Worm (Caenorhabditis elegans) whole organism, young adult: Measurements from ENCODE around the gene smgl-2.

Experiments used
- B0261.1 ChIP-seq: sonication (generic microtip); optimal IDR thresholded peaks from 2 replicates; lab custom pipeline; 2016; ENCODE audit warnings: mild to moderate bottlenecking, missing genetic modification characterization, moderate library complexity, missing compliant biosample characterization
- C06A6.2 ChIP-seq: fragments of 200-800 bp; sonication (Bioruptor generic); conservative IDR thresholded peaks from 2 replicates; pipeline ENCODE4 v1.3.6; 2022; ENCODE audit warnings: missing genetic modification characterization, missing compliant biosample characterization
- C17E4.6 ChIP-seq: fragments of 200-800 bp; sonication (Bioruptor generic); IDR thresholded peaks from 2 replicates; pipeline ENCODE4 v1.3.6; 2022; ENCODE audit warnings: missing genetic modification reagents, missing genetic modification characterization, missing compliant biosample characterization
- D2030.7 ChIP-seq: fragments of 200-800 bp; sonication (Bioruptor generic); IDR thresholded peaks from 2 replicates; pipeline ENCODE4 v1.3.6; 2022; ENCODE audit warnings: missing genetic modification reagents, missing genetic modification characterization, missing compliant biosample characterization
- F22D6.2 ChIP-seq: sonication (generic microtip); optimal IDR thresholded peaks from 2 replicates; lab custom pipeline; 2016; ENCODE audit warnings: mild to moderate bottlenecking, missing genetic modification characterization, missing compliant biosample characterization
- F33H1.4 ChIP-seq: fragments of 200-800 bp; sonication (Bioruptor generic); IDR thresholded peaks from 2 replicates; pipeline ENCODE4 v1.3.6; 2022; ENCODE audit warnings: missing genetic modification reagents, missing genetic modification characterization, missing compliant biosample characterization
- F55B11.4 ChIP-seq: sonication (generic microtip); optimal IDR thresholded peaks from 2 replicates; lab custom pipeline; 2016; ENCODE audit warnings: missing compliant biosample characterization, missing genetic modification characterization, borderline replicate concordance; ENCODE audit not compliant: insufficient read depth
- Y53F4B.3 ChIP-seq: fragments of 200-800 bp; sonication (Bioruptor generic); IDR thresholded peaks from 2 replicates; pipeline ENCODE4 v1.3.6; 2022; ENCODE audit warnings: missing genetic modification reagents, missing genetic modification characterization, missing compliant biosample characterization
- aptf-3 ChIP-seq: fragments of 200-800 bp; sonication (Bioruptor generic); IDR thresholded peaks from 2 replicates; pipeline ENCODE4 v1.3.6; 2022; ENCODE audit warnings: missing genetic modification characterization, missing compliant biosample characterization
- athp-1 ChIP-seq: sonication (generic microtip); optimal IDR thresholded peaks from 2 replicates; lab custom pipeline; 2017; ENCODE audit warnings: mild to moderate bottlenecking, missing genetic modification characterization, missing compliant biosample characterization
- attf-3 ChIP-seq: fragments of 200-800 bp; sonication (Bioruptor generic); conservative IDR thresholded peaks from 2 replicates; pipeline ENCODE4 v1.3.6; 2022; ENCODE audit warnings: missing genetic modification reagents, missing genetic modification characterization, missing compliant biosample characterization
- bed-1 ChIP-seq: fragments of 200-800 bp; sonication (Bioruptor generic); IDR thresholded peaks from 2 replicates; pipeline ENCODE4 v1.3.6; 2022; ENCODE audit warnings: missing genetic modification reagents, missing genetic modification characterization, missing compliant biosample characterization
- ceh-100 ChIP-seq: fragments of 200-800 bp; sonication (Bioruptor generic); IDR thresholded peaks from 2 replicates; pipeline ENCODE4 v1.3.6; 2022; ENCODE audit warnings: missing genetic modification reagents, missing genetic modification characterization, missing compliant biosample characterization
- ceh-58 ChIP-seq: fragments of 200-800 bp; sonication (Bioruptor generic); IDR thresholded peaks from 2 replicates; pipeline ENCODE4 v1.3.6; 2022; ENCODE audit warnings: missing genetic modification characterization, missing compliant biosample characterization
- ceh-91 ChIP-seq: fragments of 200-800 bp; sonication (Bioruptor generic); IDR thresholded peaks from 2 replicates; pipeline ENCODE4 v1.3.6; 2022; ENCODE audit warnings: missing genetic modification reagents, missing genetic modification characterization, missing compliant biosample characterization
- die-1 ChIP-seq: sonication (generic microtip); optimal IDR thresholded peaks from 2 replicates; lab custom pipeline; 2016; ENCODE audit warnings: missing genotype, mild to moderate bottlenecking, missing genetic modification characterization, missing compliant biosample characterization
- efl-1 ChIP-seq: fragments of 150-350 bp; optimal IDR thresholded peaks from 2 replicates; lab custom pipeline; 2014; ENCODE audit warnings: missing biosample characterization, missing genetic modification reagents, missing genetic modification characterization
- egrh-3 ChIP-seq: fragments of 200-800 bp; sonication (Bioruptor generic); IDR thresholded peaks from 2 replicates; pipeline ENCODE4 v1.3.6; 2022; ENCODE audit warnings: missing genetic modification reagents, missing genetic modification characterization, missing compliant biosample characterization
- ekl-4 ChIP-seq: fragments of 200-800 bp; sonication (Bioruptor generic); IDR thresholded peaks from 2 replicates; pipeline ENCODE4 v1.3.6; 2022; ENCODE audit warnings: missing genetic modification reagents, missing genetic modification characterization, missing compliant biosample characterization
- him-1 ChIP-seq: sonication (generic microtip); optimal IDR thresholded peaks from 2 replicates; lab custom pipeline; 2016; ENCODE audit warnings: missing genotype, missing genetic modification reagents, missing genetic modification characterization, missing compliant biosample characterization
- hlh-26 ChIP-seq: fragments of 200-800 bp; sonication (Bioruptor generic); conservative IDR thresholded peaks from 2 replicates; pipeline ENCODE4 v1.3.6; 2022; ENCODE audit warnings: missing genetic modification reagents, missing genetic modification characterization, missing compliant biosample characterization
- hmg-20 ChIP-seq: fragments of 200-800 bp; sonication (Bioruptor generic); IDR thresholded peaks from 2 replicates; pipeline ENCODE4 v1.3.6; 2022; ENCODE audit warnings: missing genetic modification reagents, missing genetic modification characterization, missing compliant biosample characterization
- lag-1 ChIP-seq: fragments of 200-800 bp; sonication (Bioruptor generic); IDR thresholded peaks from 2 replicates; pipeline ENCODE4 v1.3.6; 2022; ENCODE audit warnings: missing genetic modification reagents, missing genetic modification characterization, missing compliant biosample characterization
- let-526 ChIP-seq: fragments of 200-800 bp; sonication (Bioruptor generic); IDR thresholded peaks from 2 replicates; pipeline ENCODE4 v1.3.6; 2022; ENCODE audit warnings: missing genetic modification reagents, missing genetic modification characterization, missing compliant biosample characterization
- mel-28 ChIP-seq: sonication (generic microtip); optimal IDR thresholded peaks from 2 replicates; lab custom pipeline; 2016; ENCODE audit warnings: borderline replicate concordance, mild to moderate bottlenecking, missing genetic modification characterization, missing compliant biosample characterization
- mxl-1 ChIP-seq: sonication (generic microtip); optimal IDR thresholded peaks from 2 replicates; lab custom pipeline; 2016; ENCODE audit warnings: missing genetic modification characterization, missing compliant biosample characterization
- nhr-120 ChIP-seq: fragments of 200-800 bp; sonication (Bioruptor generic); IDR thresholded peaks from 2 replicates; pipeline ENCODE4 v1.3.6; 2022; ENCODE audit warnings: missing genetic modification characterization, missing compliant biosample characterization
- nhr-90 ChIP-seq: sonication (generic microtip); optimal IDR thresholded peaks from 2 replicates; lab custom pipeline; 2016; ENCODE audit warnings: missing genotype, mild to moderate bottlenecking, missing genetic modification characterization, missing compliant biosample characterization
- rcor-1 ChIP-seq: fragments of 200-800 bp; sonication (Bioruptor generic); IDR thresholded peaks from 2 replicates; pipeline ENCODE4 v1.3.6; 2022; ENCODE audit warnings: missing genetic modification reagents, missing genetic modification characterization, missing compliant biosample characterization
- snpc-1.3 ChIP-seq: sonication (generic microtip); optimal IDR thresholded peaks from 2 replicates; lab custom pipeline; 2017; ENCODE audit warnings: missing genetic modification characterization, mild to moderate bottlenecking, missing compliant biosample characterization, antibody characterized with exemption, moderate library complexity, missing genotype, missing genetic modification reagents; ENCODE audit not compliant: insufficient read depth
- snpc-3.4 ChIP-seq: sonication (generic microtip); optimal IDR thresholded peaks from 2 replicates; lab custom pipeline; 2017; ENCODE audit warnings: missing genetic modification characterization, mild to moderate bottlenecking, missing compliant biosample characterization, antibody characterized with exemption, moderate library complexity, missing genotype, missing genetic modification reagents
- somi-1 ChIP-seq: fragments of 200-800 bp; sonication (Bioruptor generic); optimal IDR thresholded peaks from 2 replicates; lab custom pipeline; 2018; ENCODE audit warnings: mild to moderate bottlenecking, missing genetic modification characterization, missing compliant biosample characterization
- sptf-2 ChIP-seq: fragments of 200-800 bp; sonication (Bioruptor generic); optimal IDR thresholded peaks from 2 replicates; lab custom pipeline; 2018; ENCODE audit warnings: mild to moderate bottlenecking, missing genetic modification characterization, missing compliant biosample characterization
- tbp1 ChIP-seq: fragments of 200-800 bp; sonication (Bioruptor generic); optimal IDR thresholded peaks from 2 replicates; lab custom pipeline; 2018; ENCODE audit warnings: mild to moderate bottlenecking, missing genetic modification characterization, missing compliant biosample characterization
- unc-62 ChIP-seq: fragments of 150-350 bp; optimal IDR thresholded peaks from 2 replicates; lab custom pipeline; 2014; ENCODE audit warnings: missing biosample characterization, missing genetic modification reagents, missing genetic modification characterization
- xnd-1 ChIP-seq: sonication (generic microtip); optimal IDR thresholded peaks from 2 replicates; lab custom pipeline; 2016; ENCODE audit warnings: missing genotype, missing genetic modification reagents, missing genetic modification characterization, missing compliant biosample characterization
- zfh-2 ChIP-seq: fragments of 200-800 bp; sonication (Bioruptor generic); conservative IDR thresholded peaks from 2 replicates; pipeline ENCODE4 v1.3.6; 2022; ENCODE audit warnings: missing genetic modification reagents, missing genetic modification characterization, missing compliant biosample characterization
- ztf-28 ChIP-seq: fragments of 200-800 bp; sonication (Bioruptor generic); IDR thresholded peaks from 2 replicates; pipeline ENCODE4 v1.3.6; 2022; ENCODE audit warnings: missing genetic modification reagents, missing genetic modification characterization, missing compliant biosample characterization
- ztf-6 ChIP-seq: fragments of 200-800 bp; sonication (Bioruptor generic); IDR thresholded peaks from 2 replicates; pipeline ENCODE4 v1.3.6; 2022; ENCODE audit warnings: missing genetic modification reagents, missing genetic modification characterization, missing compliant biosample characterization

smgl-2 gene

ce11 chrIV:3720644-3721043 is 5.3 kb upstream of the smgl-2 start:
- no peak for TF ChIP-seq him-1 (tag; lab: Kevin White, UChicago)

DNA sequence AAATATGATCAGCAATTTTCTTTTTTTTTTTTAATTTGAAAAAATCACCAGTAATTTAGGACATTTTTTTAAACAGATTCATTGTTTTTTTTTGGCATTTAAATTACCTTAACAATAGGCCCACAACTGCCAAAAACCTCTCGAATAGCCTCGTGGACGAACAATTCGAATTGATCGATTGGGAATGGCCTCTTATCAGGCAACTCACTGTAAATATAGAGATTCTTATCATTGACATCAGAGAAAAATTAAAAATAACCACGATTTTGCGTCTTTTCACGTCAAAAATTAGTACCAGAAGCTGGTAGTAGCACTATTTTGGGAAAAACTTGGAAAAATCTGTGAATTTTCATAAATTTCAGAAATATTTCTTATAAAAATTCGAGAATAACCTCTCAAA is 4.0 kb upstream of the smgl-2 start:
- no peak for TF ChIP-seq ekl-4 (GFP tag; lab: Robert Waterston, UW)
- no peak for TF ChIP-seq F55B11.4 (tag; lab: Kevin White, UChicago)
- TF ChIP-seq ztf-28 (GFP tag; lab: Robert Waterston, UW), result no peak
- TF ChIP-seq efl-1 (GFP tag; lab: Kevin White, UChicago), result no peak
- no peak for TF ChIP-seq let-526 (GFP tag; lab: Robert Waterston, UW)
- no peak for TF ChIP-seq ceh-91 (GFP tag; lab: Robert Waterston, UW)
- no peak for TF ChIP-seq mxl-1
- no peak for TF ChIP-seq die-1
- TF ChIP-seq B0261.1 (tag; lab: Kevin White, UChicago), result no peak
- TF ChIP-seq F22D6.2 (tag; lab: Kevin White, UChicago), result no peak
- no peak for TF ChIP-seq F33H1.4 (GFP tag; lab: Robert Waterston, UW)
- no peak for TF ChIP-seq attf-3 (GFP tag; lab: Robert Waterston, UW)
- no peak for TF ChIP-seq Y53F4B.3 (GFP tag; lab: Robert Waterston, UW)
- TF ChIP-seq bed-1, result no peak
- no peak for TF ChIP-seq athp-1 (tag; lab: Kevin White, UChicago)
- TF ChIP-seq somi-1 (GFP tag; lab: Kevin White, UChicago), result no peak
- no peak for TF ChIP-seq ceh-100 (GFP tag; lab: Robert Waterston, UW)

- TF ChIP-seq ceh-58 (GFP tag; lab: Robert Waterston, UW), result no peak
- no peak for TF ChIP-seq snpc-3.4 (tag; lab: Kevin White, UChicago)
- no peak for TF ChIP-seq aptf-3
- no peak for TF ChIP-seq lag-1 (GFP tag; lab: Robert Waterston, UW)
- TF ChIP-seq rcor-1 (GFP tag; lab: Robert Waterston, UW), result no peak
- TF ChIP-seq unc-62, result no peak
Observed at ce11 chrIV:3722690-3723089, 3.3 kb upstream of the smgl-2 start, which contains the start of gene Y37E11AM.4. Y37E11AM.4 (minus strand) TSS chrIV:3722790.

ce11 chrIV:3725361-3725760 is 603 bp upstream of the smgl-2 start, which contains the start of gene Y37E11AM.2:
Y37E11AM.2 (minus strand) TSS chrIV:3725461.
- TF ChIP-seq nhr-90 (tag; lab: Kevin White, UChicago) (no peak), tbp1 (no peak), ztf-6 (GFP tag; lab: Robert Waterston, UW) (no peak), zfh-2 (GFP tag; lab: Robert Waterston, UW) (0 out of 2 replicates have a peak, but pooled peaks have one; percentile 17), hmg-20 (GFP tag; lab: Robert Waterston, UW) (no peak), mel-28 (tag; lab: Kevin White, UChicago) (no peak)

ce11 chrIV:3731430-3731829 is 5.5 kb downstream of the smgl-2 start:
- no peak for TF ChIP-seq C06A6.2 (GFP tag; lab: Robert Waterston, UW)
- TF ChIP-seq D2030.7 (GFP tag; lab: Robert Waterston, UW), result no peak
- peak; percentile 20; the same call in 1 of the 2 replicates for TF ChIP-seq egrh-3 (GFP tag; lab: Robert Waterston, UW)
- no peak for TF ChIP-seq C17E4.6
- TF ChIP-seq xnd-1 (tag; lab: Kevin White, UChicago), result no peak
- 0 out of 2 replicates have a peak, but pooled peaks have one; percentile 48 for TF ChIP-seq nhr-120 (GFP tag; lab: Robert Waterston, UW)
- no peak for TF ChIP-seq snpc-1.3 (tag; lab: Kevin White, UChicago)
- TF ChIP-seq mel-28 (tag; lab: Kevin White, UChicago), result no peak
- TF ChIP-seq zfh-2 (GFP tag; lab: Robert Waterston, UW), result peak; percentile 81
- no peak for TF ChIP-seq aptf-3
- TF ChIP-seq hlh-26 (GFP tag; lab: Robert Waterston, UW), result no peak
- TF ChIP-seq sptf-2 (GFP tag; lab: Kevin White, UChicago), result no peak
- TF ChIP-seq him-1 (tag; lab: Kevin White, UChicago), result no peak
